Worm (Caenorhabditis elegans): ENCODE results near the gene col-84.

The col-84 gene

DNA sequence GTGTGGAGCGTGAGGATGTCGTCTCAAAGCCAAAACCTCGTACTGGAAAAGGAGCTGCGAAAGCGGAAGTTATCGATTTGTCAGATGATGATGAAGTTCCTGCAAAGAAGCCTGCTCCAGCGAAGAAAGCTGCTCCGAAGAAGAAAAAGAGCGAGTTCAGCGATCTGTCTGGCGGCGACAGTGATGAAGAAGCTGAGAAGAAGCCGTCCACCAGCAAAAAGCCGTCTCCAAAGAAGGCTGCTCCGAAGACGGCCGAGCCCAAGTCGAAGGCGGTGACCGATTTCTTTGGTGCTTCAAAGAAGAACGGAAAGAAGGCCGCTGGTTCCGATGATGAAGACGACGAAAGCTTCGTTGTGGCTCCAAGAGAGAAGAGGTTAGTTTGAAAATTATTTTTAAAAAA, 11.4 kb downstream of the col-84 start:
- TF ChIP-seq tra-1 (GFP tag; IDR thresholded peaks at IDR 0.05) = 0 out of 2 replicates have a peak, but pooled peaks have one; percentile 8
- peak; percentile 80 for TF ChIP-seq set-16 (GFP tag; IDR thresholded peaks at IDR 0.05)
- no peak for TF ChIP-seq gei-8 (GFP tag; optimal IDR thresholded peaks at IDR 0.05)
- TF ChIP-seq lim-7 (GFP tag; IDR thresholded peaks at IDR 0.05) = no peak
- TF ChIP-seq ceh-20 (GFP tag; IDR thresholded peaks at IDR 0.05) = no peak
- peak in 1 of 2 experiments; percentile 22 for TF ChIP-seq unc-62 (GFP tag; optimal IDR thresholded peaks at IDR 0.05 in 1 of 2)
- TF ChIP-seq unc-62 (tag; optimal IDR thresholded peaks at IDR 0.05) = no peak
- peak; percentile 88 for TF ChIP-seq aly-2 (tag; optimal IDR thresholded peaks at IDR 0.05)

DNA sequence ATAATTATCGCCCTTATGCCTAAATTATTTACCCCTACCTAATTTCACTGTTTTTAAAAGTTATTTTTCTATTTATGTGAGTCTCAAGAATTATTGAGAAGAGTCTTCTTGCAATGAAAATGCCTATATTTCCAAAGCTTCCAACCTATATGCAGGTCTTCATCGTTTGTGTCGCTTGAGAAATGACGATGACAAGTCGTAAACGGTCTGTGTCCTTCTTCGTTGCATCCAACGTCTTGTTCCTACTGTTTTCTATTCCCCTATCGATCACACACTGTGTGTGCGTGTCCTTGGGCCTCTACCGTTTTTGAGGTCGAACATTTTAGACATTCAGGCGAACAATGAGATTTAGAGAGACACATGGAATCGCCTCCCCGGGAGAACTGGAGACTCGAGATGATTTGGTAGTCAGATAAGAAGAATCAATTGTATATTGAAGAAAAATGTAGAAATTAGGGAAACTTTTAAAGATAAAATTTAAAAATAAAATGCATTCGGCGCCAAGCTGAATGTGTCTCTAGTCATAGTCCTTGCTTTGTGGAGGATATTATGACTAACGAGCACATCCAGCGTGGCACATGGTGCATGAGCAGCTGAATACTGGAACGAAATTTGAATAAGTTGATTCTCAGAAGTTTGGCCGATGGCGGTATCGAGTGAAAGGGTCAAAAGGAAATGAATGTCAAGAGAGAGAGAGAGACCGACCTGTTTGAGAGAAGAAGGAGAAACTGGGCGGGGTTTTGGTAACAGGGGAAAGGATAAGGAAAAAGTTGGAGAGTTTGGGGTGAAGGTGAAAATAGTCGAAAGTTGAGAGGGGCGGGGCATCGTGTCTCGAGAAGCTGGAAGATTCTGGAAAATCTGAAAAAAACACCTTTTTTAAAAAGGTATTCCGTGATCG, 12.4 kb downstream of the col-84 start:
- TF ChIP-seq hif-1 (tag; optimal IDR thresholded peaks at IDR 0.05) (no peak), lin-15B (tag; optimal IDR thresholded peaks at IDR 0.05) (no peak), nhr-42 (GFP tag; IDR thresholded peaks at IDR 0.05) (no peak), nhr-6 (tag; optimal IDR thresholded peaks at IDR 0.05) (no peak), egl-43 (GFP tag; IDR thresholded peaks at IDR 0.05) (no peak), ceh-28 (tag; optimal IDR thresholded peaks at IDR 0.05) (no peak), duxl-1 (tag; optimal IDR thresholded peaks at IDR 0.05; ENCODE audit: poor library complexity) (no peak), mdt-29 (GFP tag; IDR thresholded peaks at IDR 0.05) (peak; percentile 36; the same call in 1 of the 2 replicates), T26A8.4 (GFP tag; IDR thresholded peaks at IDR 0.05) (no peak), tag-97 (GFP tag; IDR thresholded peaks at IDR 0.05) (no peak), Y5F2A.4 (GFP tag; optimal IDR thresholded peaks at IDR 0.05) (peak; percentile 23), lin-1 (GFP tag; IDR thresholded peaks at IDR 0.05) (no peak), ceh-44 (GFP tag; IDR thresholded peaks at IDR 0.05) (no peak), hlh-11 (tag; optimal IDR thresholded peaks at IDR 0.05) (no peak), dpl-1 (GFP tag; optimal IDR thresholded peaks at IDR 0.05) (no peak), nhr-41 (GFP tag; IDR thresholded peaks at IDR 0.05) (no peak), lir-3 (tag; optimal IDR thresholded peaks at IDR 0.05) (no peak), spr-1 (tag; optimal IDR thresholded peaks at IDR 0.05) (peak; percentile 35), snpc-1.2 (GFP tag; IDR thresholded peaks at IDR 0.05) (peak; percentile 7; the same call in 1 of the 2 replicates), dmd-8 (GFP tag; IDR thresholded peaks at IDR 0.05) (no peak), hlh-30 (tag; optimal IDR thresholded peaks at IDR 0.05; ENCODE audit: insufficient read depth) (no peak), Y75B8A.6 (GFP tag; IDR thresholded peaks at IDR 0.05) (no peak), ztf-7 (tag; optimal IDR thresholded peaks at IDR 0.05) (no peak), unc-62 (GFP tag; optimal IDR thresholded peaks at IDR 0.05 in 1 of 2) (peak in 1 of 2 experiments; percentile 60), unc-62 (tag; optimal IDR thresholded peaks at IDR 0.05) (no peak), zag-1 (tag; optimal IDR thresholded peaks at IDR 0.05) (no peak), unc-39 (tag; optimal IDR thresholded peaks at IDR 0.05) (no peak), F44E2.7 (GFP tag; IDR thresholded peaks at IDR 0.05) (no peak), snpc-4 (tag; optimal IDR thresholded peaks at IDR 0.05) (no peak), ceh-20 (GFP tag; IDR thresholded peaks at IDR 0.05) (no peak), zip-2 (tag; optimal IDR thresholded peaks at IDR 0.05) (no peak), saeg-2 (GFP tag; IDR thresholded peaks at IDR 0.05) (no peak), mxl-3 (GFP tag; optimal IDR thresholded peaks at IDR 0.05) (no peak), arid-1 (GFP tag; conservative IDR thresholded peaks at IDR 0.05) (peak; percentile 52; the same call in 1 of the 2 replicates), nhr-77 (tag; optimal IDR thresholded peaks at IDR 0.05) (no peak), lin-39 (tag; optimal IDR thresholded peaks at IDR 0.05) (no peak), dmd-6 (GFP tag; IDR thresholded peaks at IDR 0.05) (no peak), nhr-76 (tag; optimal IDR thresholded peaks at IDR 0.05) (no peak), gei-8 (GFP tag; optimal IDR thresholded peaks at IDR 0.05) (no peak), nhr-11 (tag; optimal IDR thresholded peaks at IDR 0.05) (no peak), aha-1 (tag) (peak; percentile 7), mxl-2 (GFP tag; conservative IDR thresholded peaks at IDR 0.05) (peak; percentile 21; the same call in 1 of the 2 replicates), R02D3.7 (tag; optimal IDR thresholded peaks at IDR 0.05) (no peak), F49E8.2 (tag; optimal IDR thresholded peaks at IDR 0.05; ENCODE audit: borderline replicate concordance) (peak; percentile 83)

Measured in whole organism, L4 larva.